Worm (Caenorhabditis elegans) whole organism, mixed stage, embryonic: Measurements from ENCODE around the gene D1046.16.

ENCODE experiments used
- bed-3 ChIP-seq: fragments of 200-800 bp; sonication (Bioruptor generic); optimal IDR thresholded peaks from 3 replicates; lab custom pipeline; 2018; ENCODE audit warnings: mild to moderate bottlenecking, missing genetic modification characterization, moderate library complexity, missing compliant biosample characterization
- drap-1 ChIP-seq: fragments of 200-800 bp; sonication (Bioruptor generic); optimal IDR thresholded peaks from 3 replicates; lab custom pipeline; 2018; ENCODE audit warnings: mild to moderate bottlenecking, missing genetic modification characterization, missing compliant biosample characterization
- snpc-4 ChIP-seq: fragments of 150-350 bp; optimal IDR thresholded peaks from 2 replicates; lab custom pipeline; 2014; ENCODE audit warnings: missing biosample characterization, missing genetic modification characterization
- unc-39 ChIP-seq: fragments of 150-350 bp; optimal IDR thresholded peaks from 2 replicates; lab custom pipeline; 2014; ENCODE audit warnings: missing biosample characterization, missing genetic modification characterization
- unc-62 ChIP-seq: fragments of 150-350 bp; optimal IDR thresholded peaks from 2 replicates; lab custom pipeline; 2014; ENCODE audit warnings: missing biosample characterization, missing genetic modification reagents, missing genetic modification characterization

ce11 chrIV:8925990-8926389, 4.0 kb downstream of the D1046.16 start, which contains the start of the genes D1046.2 and cfim-2:
- TF ChIP-seq snpc-4 (tag; lab: Kevin White, UChicago) (no peak), bed-3 (GFP tag; lab: Kevin White, UChicago) (no peak), drap-1 (no peak), unc-39 (tag; lab: Kevin White, UChicago) (no peak), unc-62 (GFP tag; lab: Kevin White, UChicago) (no peak)
